Worm (Caenorhabditis elegans): ENCODE measurements around the gene C10B5.1.

DNA sequence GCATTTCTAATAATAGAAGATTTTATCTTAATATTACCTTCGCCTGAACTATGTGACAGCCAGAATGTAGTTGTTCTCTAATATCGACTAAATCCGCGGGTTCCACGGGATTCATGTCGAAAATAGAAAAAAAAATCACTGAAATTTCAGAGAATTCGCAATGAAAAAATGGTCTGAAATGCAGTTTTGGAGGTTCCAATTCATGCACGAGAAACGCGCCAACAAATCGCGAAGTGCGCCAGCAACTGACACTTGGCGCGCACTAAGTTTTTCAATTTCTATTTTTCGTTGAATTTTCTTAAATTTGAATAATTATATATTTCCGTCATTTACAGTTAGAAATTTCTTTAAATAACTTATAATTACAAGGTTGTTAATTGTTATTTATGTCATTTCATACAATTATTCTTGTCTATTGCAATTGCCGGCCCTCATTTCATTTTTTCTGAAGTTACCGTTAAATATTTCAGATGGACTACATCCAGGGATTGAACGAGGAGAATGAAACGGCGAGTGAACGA lies 11.2 kb upstream of the C10B5.1 start, which contains the start of the genes F25G6.9 and symk-1:
- TF ChIP-seq hpl-2 (GFP tag; optimal IDR thresholded peaks at IDR 0.05) (peak; percentile 44), ces-1 (GFP tag; optimal IDR thresholded peaks at IDR 0.05) (no peak), mep-1 (tag; optimal IDR thresholded peaks at IDR 0.05) (peak; percentile 87), C34B4.2 (tag; optimal IDR thresholded peaks at IDR 0.05) (no peak), ztf-11 (tag; optimal IDR thresholded peaks at IDR 0.05) (peak in 1 of 2 experiments; percentile 41), zag-1 (tag; optimal IDR thresholded peaks at IDR 0.05) (no peak), lin-15B (tag; optimal IDR thresholded peaks at IDR 0.05) (peak; percentile 16), nhr-11 (tag; optimal IDR thresholded peaks at IDR 0.05) (peak; percentile 20), nhr-90 (tag; optimal IDR thresholded peaks at IDR 0.05; ENCODE audit: poor library complexity) (peak; percentile 79), lin-13 (GFP tag; optimal IDR thresholded peaks at IDR 0.05) (peak; percentile 41), sox-4 (tag; optimal IDR thresholded peaks at IDR 0.05) (peak; percentile 57), ztf-4 (tag; optimal IDR thresholded peaks at IDR 0.05) (peak; percentile 12), efl-3 (GFP tag; optimal IDR thresholded peaks at IDR 0.05) (no peak)

All from whole organism, L1 larva.